Worm (Caenorhabditis elegans) whole organism, late embryonic: Measurements from ENCODE around the gene ZK430.5.

Source experiments
- C38D4.7 ChIP-seq: fragments of 200-800 bp; sonication (Bioruptor generic); optimal IDR thresholded peaks from 2 replicates; lab custom pipeline; 2018; ENCODE audit warnings: mild to moderate bottlenecking, missing genetic modification characterization, moderate library complexity, missing compliant biosample characterization
- K02D7.2 ChIP-seq: sonication (generic microtip); optimal IDR thresholded peaks from 2 replicates; lab custom pipeline; 2017; ENCODE audit warnings: mild to moderate bottlenecking, missing genetic modification characterization, missing compliant biosample characterization
- ama-1 ChIP-seq: fragments of 150-350 bp; optimal IDR thresholded peaks from 2 replicates; lab custom pipeline; 2014
- ceh-14 ChIP-seq: sonication (generic microtip); optimal IDR thresholded peaks from 2 replicates; lab custom pipeline; 2016; ENCODE audit warnings: missing genotype, missing genetic modification characterization, missing compliant biosample characterization
- ceh-19 ChIP-seq: fragments of 200-800 bp; sonication (Bioruptor generic); optimal IDR thresholded peaks from 2 replicates; lab custom pipeline; 2018; ENCODE audit warnings: mild to moderate bottlenecking, missing genetic modification characterization, missing compliant biosample characterization
- ceh-22 ChIP-seq: sonication (generic microtip); optimal IDR thresholded peaks from 2 replicates; lab custom pipeline; 2017; ENCODE audit warnings: missing biosample characterization, missing genetic modification characterization
- ceh-24 ChIP-seq: sonication (generic microtip); optimal IDR thresholded peaks from 2 replicates; lab custom pipeline; 2016; ENCODE audit warnings: mild to moderate bottlenecking, missing genetic modification characterization, missing compliant biosample characterization
- ceh-31 ChIP-seq: sonication (generic microtip); optimal IDR thresholded peaks from 2 replicates; lab custom pipeline; 2016; ENCODE audit warnings: missing genetic modification characterization, missing compliant biosample characterization
- ceh-45 ChIP-seq: fragments of 200-800 bp; sonication (Bioruptor generic); IDR thresholded peaks from 2 replicates; pipeline ENCODE4 v1.3.6; 2022; ENCODE audit warnings: missing genetic modification reagents, missing genetic modification characterization, missing compliant biosample characterization
- ceh-6 ChIP-seq: fragments of 200-800 bp; sonication (Bioruptor generic); optimal IDR thresholded peaks from 2 replicates; lab custom pipeline; 2018; ENCODE audit warnings: mild to moderate bottlenecking, missing genetic modification characterization, missing compliant biosample characterization
- che-1 ChIP-seq: sonication (generic microtip); optimal IDR thresholded peaks from 2 replicates; lab custom pipeline; 2016; ENCODE audit warnings: mild to moderate bottlenecking, missing genetic modification characterization, missing compliant biosample characterization
- dmd-4 ChIP-seq: sonication (generic microtip); optimal IDR thresholded peaks from 2 replicates; lab custom pipeline; 2016; ENCODE audit warnings: borderline replicate concordance, missing genetic modification characterization, missing compliant biosample characterization
- dve-1 ChIP-seq: sonication (generic microtip); optimal IDR thresholded peaks from 2 replicates; lab custom pipeline; 2017; ENCODE audit warnings: antibody characterized with exemption, mild to moderate bottlenecking, missing genetic modification characterization, missing compliant biosample characterization
- elt-2 ChIP-seq: sonication (generic microtip); optimal IDR thresholded peaks from 2 replicates; lab custom pipeline; 2016; ENCODE audit warnings: missing genetic modification reagents, missing genetic modification characterization, missing compliant biosample characterization
- ets-4 ChIP-seq: sonication (generic microtip); optimal IDR thresholded peaks from 2 replicates; lab custom pipeline; 2016; ENCODE audit warnings: missing genetic modification characterization, missing compliant biosample characterization
- eyg-1 ChIP-seq: sonication (generic microtip); optimal IDR thresholded peaks from 2 replicates; lab custom pipeline; 2016; ENCODE audit warnings: missing genotype, missing genetic modification characterization, missing compliant biosample characterization
- fkh-10 ChIP-seq: fragments of 150-350 bp; optimal IDR thresholded peaks from 2 replicates; lab custom pipeline; 2014; ENCODE audit warnings: missing biosample characterization, missing genetic modification reagents, missing genetic modification characterization
- fkh-6 ChIP-seq: sonication (generic microtip); optimal IDR thresholded peaks from 2 replicates; lab custom pipeline; 2016; ENCODE audit warnings: missing genetic modification characterization, missing compliant biosample characterization
- hlh-13 ChIP-seq: fragments of 200-800 bp; sonication (Bioruptor generic); optimal IDR thresholded peaks from 2 replicates; lab custom pipeline; 2018; ENCODE audit warnings: mild to moderate bottlenecking, missing genetic modification characterization, missing compliant biosample characterization
- hlh-30 ChIP-seq: sonication (generic microtip); optimal IDR thresholded peaks from 2 replicates; lab custom pipeline; 2017; ENCODE audit warnings: antibody characterized with exemption, missing genetic modification characterization, missing compliant biosample characterization; ENCODE audit not compliant: insufficient read depth
- hlh-6 ChIP-seq: sonication (generic microtip); optimal IDR thresholded peaks from 2 replicates; lab custom pipeline; 2016; ENCODE audit warnings: missing genotype, missing genetic modification characterization, missing compliant biosample characterization
- lin-11 ChIP-seq: fragments of 200-800 bp; sonication (Bioruptor generic); optimal IDR thresholded peaks from 2 replicates; lab custom pipeline; 2018; ENCODE audit warnings: mild to moderate bottlenecking, missing genetic modification characterization, missing compliant biosample characterization
- mec-3 ChIP-seq: sonication (generic microtip); optimal IDR thresholded peaks from 2 replicates; lab custom pipeline; 2016; ENCODE audit warnings: borderline replicate concordance, missing genetic modification characterization, missing compliant biosample characterization
- nfya-1 ChIP-seq: sonication (generic microtip); optimal IDR thresholded peaks from 2 replicates; lab custom pipeline; 2017; ENCODE audit warnings: missing genetic modification characterization, mild to moderate bottlenecking, missing compliant biosample characterization, antibody characterized with exemption, moderate library complexity
- odd-2 ChIP-seq: sonication (generic microtip); optimal IDR thresholded peaks from 2 replicates; lab custom pipeline; 2017; ENCODE audit warnings: antibody characterized with exemption, mild to moderate bottlenecking, missing genetic modification characterization, missing compliant biosample characterization
- pat-9 ChIP-seq: fragments of 200-800 bp; sonication (Bioruptor generic); optimal IDR thresholded peaks from 2 replicates; lab custom pipeline; 2018; ENCODE audit warnings: mild to moderate bottlenecking, missing genetic modification characterization, moderate library complexity, missing compliant biosample characterization
- pax-1 ChIP-seq: fragments of 150-350 bp; optimal IDR thresholded peaks from 2 replicates; lab custom pipeline; 2014; ENCODE audit warnings: missing biosample characterization, missing genetic modification characterization
- pha-4 ChIP-seq: fragments of 150-350 bp; optimal IDR thresholded peaks from 2 replicates; lab custom pipeline; 2018; ENCODE audit warnings: missing biosample characterization, missing genetic modification reagents, missing genetic modification characterization
- pqm-1 ChIP-seq: sonication (generic microtip); optimal IDR thresholded peaks from 2 replicates; lab custom pipeline; 2016; ENCODE audit warnings: missing genetic modification characterization, missing compliant biosample characterization
- ref-2 ChIP-seq: sonication (generic microtip); optimal IDR thresholded peaks from 2 replicates; lab custom pipeline; 2016; ENCODE audit warnings: missing genetic modification characterization, missing compliant biosample characterization
- sdc-2 ChIP-seq: sonication (generic microtip); optimal IDR thresholded peaks from 2 replicates; lab custom pipeline; 2016; ENCODE audit warnings: missing genotype, missing genetic modification characterization, missing compliant biosample characterization
- syd-9 ChIP-seq: sonication (generic microtip); optimal IDR thresholded peaks from 2 replicates; lab custom pipeline; 2016; ENCODE audit warnings: mild to moderate bottlenecking, missing genetic modification characterization, moderate library complexity, missing compliant biosample characterization
- tbx-2 ChIP-seq: sonication (generic microtip); optimal IDR thresholded peaks from 2 replicates; lab custom pipeline; 2016; ENCODE audit warnings: missing genetic modification characterization, missing compliant biosample characterization
- unc-3 ChIP-seq, 2 experiments: fragments of 200-800 bp in 1 of 2; sonication (Bioruptor generic) in 1 of 2; sonication (generic microtip) in 1 of 2; conservative IDR thresholded peaks in 1 of 2; optimal IDR thresholded peaks in 1 of 2; 2 replicates each; pipeline versions ENCODE4 v1.3.6 to Lab custom; 2016 to 2022; ENCODE audit warnings: missing compliant biosample characterization in 2 of 2, missing genetic modification characterization in 2 of 2, missing genetic modification reagents in 1 of 2
- zip-5 ChIP-seq: sonication (generic microtip); optimal IDR thresholded peaks from 2 replicates; lab custom pipeline; 2016; ENCODE audit warnings: missing genetic modification characterization, missing compliant biosample characterization
- ztf-16 ChIP-seq: sonication (generic microtip); optimal IDR thresholded peaks from 2 replicates; lab custom pipeline; 2017; ENCODE audit warnings: missing genetic modification characterization, missing compliant biosample characterization

The ZK430.5 gene

DNA sequence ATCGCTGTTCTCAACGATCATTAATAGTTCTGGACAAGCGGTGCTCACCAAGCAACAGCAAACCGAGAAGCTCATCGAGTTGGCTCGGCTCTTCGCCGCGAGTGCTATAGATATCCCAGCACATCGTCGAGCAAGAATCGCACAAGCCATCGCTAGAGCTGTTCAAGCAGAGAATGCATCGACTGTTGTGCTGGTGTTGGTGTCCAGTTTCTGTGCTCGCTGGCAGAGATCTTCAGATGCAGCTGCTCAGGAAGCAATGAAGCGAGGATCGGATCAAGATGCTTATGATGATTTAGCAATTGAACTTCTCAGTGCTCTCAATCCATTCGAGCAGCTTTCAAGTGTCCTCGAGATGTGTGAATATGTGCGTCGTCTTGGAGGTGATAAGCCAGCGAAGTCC, 22.7 kb downstream of the ZK430.5 start:
- TF ChIP-seq fkh-10 (GFP tag; lab: Kevin White, UChicago) (no peak), pax-1 (no peak), che-1 (tag; lab: Kevin White, UChicago) (no peak), tbx-2 (tag; lab: Kevin White, UChicago) (no peak)

DNA sequence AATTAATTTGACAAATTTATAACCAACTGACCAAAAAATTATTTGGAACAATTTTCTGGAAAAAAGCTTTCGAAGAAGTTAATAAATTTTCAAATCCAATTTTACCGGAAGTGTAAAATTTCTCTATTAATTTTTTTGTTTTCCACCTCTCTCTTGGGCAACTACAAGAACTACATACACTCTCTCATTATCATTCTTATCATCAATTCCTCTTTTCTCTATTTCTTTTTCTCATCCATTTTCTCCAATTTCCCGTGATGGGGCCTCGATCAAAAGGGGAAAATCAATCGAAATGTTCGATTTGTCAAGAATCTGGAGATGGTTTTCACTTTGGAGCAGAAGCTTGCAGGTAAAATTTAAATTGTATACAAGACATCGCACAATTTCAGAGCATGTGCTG, 27.7 kb downstream of the ZK430.5 start, which contains the start of gene nhr-109:
Gene nhr-109 (plus strand): TSS at position 222 of the 400 bp plus-strand sequence.
- TF ChIP-seq hlh-13 (GFP tag; lab: Kevin White, UChicago) (no peak), ceh-6 (GFP tag; lab: Kevin White, UChicago) (no peak), fkh-10 (GFP tag; lab: Kevin White, UChicago) (no peak), lin-11 (tag; lab: Kevin White, UChicago) (no peak), zip-5 (tag; lab: Kevin White, UChicago) (no peak), sdc-2 (tag; lab: Kevin White, UChicago) (no peak), hlh-30 (no peak), dmd-4 (tag; lab: Kevin White, UChicago) (no peak), odd-2 (tag; lab: Kevin White, UChicago) (no peak), pax-1 (no peak), ceh-14 (tag; lab: Kevin White, UChicago) (no peak), ama-1 (lab: Kevin White, UChicago) (no peak), pat-9 (tag; lab: Kevin White, UChicago) (no peak), mec-3 (no peak), dve-1 (no peak)

DNA sequence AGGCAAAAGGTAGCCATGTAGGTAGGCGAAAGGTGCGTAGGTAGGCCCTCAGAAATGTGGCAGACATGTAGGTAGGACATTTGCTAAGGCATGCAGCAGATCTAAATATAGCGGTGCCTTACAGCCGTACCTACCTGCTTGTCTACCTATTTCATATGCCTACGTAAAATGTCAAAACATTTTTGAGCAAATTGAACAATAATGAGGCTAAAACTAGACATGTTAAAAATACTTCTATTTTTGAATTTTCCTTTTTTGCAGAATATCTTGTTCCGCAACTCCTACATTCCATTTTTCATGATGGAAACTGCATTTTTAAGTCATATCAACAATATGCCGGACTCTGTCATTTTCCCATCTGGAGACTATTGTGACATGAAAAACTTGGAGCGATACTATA, 28.8 kb downstream of the ZK430.5 start:
- TF ChIP-seq ceh-6 (GFP tag; lab: Kevin White, UChicago) (no peak), hlh-30 (no peak), unc-3 (GFP tag; conservative IDR thresholded peaks at IDR 0.05; lab: Robert Waterston, UW) (no peak), unc-3 (tag; optimal IDR thresholded peaks at IDR 0.05; lab: Kevin White, UChicago) (no peak), pqm-1 (tag; lab: Kevin White, UChicago) (no peak), C38D4.7 (no peak), tbx-2 (tag; lab: Kevin White, UChicago) (no peak), hlh-6 (no peak), dmd-4 (tag; lab: Kevin White, UChicago) (no peak), ceh-14 (tag; lab: Kevin White, UChicago) (no peak), pha-4 (no peak), mec-3 (no peak), ets-4 (tag; lab: Kevin White, UChicago) (no peak), zip-5 (tag; lab: Kevin White, UChicago) (no peak), ceh-22 (tag; lab: Kevin White, UChicago) (no peak), ceh-45 (GFP tag; lab: Robert Waterston, UW) (no peak), ref-2 (no peak), syd-9 (no peak), ztf-16 (tag; lab: Kevin White, UChicago) (no peak)

DNA sequence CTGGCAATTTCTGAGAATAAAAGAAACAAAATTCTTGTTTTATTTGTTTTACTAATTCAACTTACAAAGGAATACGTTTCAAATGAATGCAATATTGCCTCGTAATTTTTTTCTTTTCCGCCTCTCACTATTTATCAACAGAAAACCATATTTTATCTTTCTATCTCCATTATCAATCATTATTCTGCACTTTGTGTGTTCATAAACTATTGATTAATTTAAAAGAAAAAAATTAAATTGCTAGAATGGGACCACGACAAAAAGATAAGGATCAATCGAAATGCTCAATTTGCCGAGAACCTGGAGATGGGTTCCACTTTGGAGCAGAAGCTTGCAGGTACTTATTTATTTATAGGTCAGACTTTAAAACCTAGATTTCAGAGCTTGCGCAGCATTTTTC, 29.7 kb downstream of the ZK430.5 start, which contains the start of gene nhr-273:
Gene nhr-273 (plus strand): TSS at position 167 of the 400 bp plus-strand sequence.
- TF ChIP-seq C38D4.7, result no peak
- TF ChIP-seq ceh-19, result no peak
- TF ChIP-seq elt-2 (tag; lab: Kevin White, UChicago), result peak; percentile 34

DNA sequence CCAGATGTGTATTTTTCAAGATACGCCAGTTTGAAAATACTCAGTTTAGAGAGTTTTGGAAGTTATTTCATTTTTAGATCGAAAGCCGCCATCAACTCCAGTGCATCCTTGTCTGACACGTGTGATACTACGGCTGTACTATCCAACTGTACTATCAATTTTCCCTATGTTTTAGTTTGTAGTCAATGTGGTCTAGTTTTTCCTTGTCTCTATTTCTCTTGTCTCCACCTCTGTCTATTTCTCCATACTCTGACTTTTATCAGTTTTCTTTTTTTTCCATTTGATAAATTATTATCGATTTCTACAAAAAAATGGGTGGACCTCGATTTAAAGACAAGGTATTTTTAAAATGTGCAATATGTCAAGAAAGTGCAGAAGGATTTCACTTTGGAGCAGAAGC, 33.1 kb downstream of the ZK430.5 start, which contains the start of gene nhr-16:
Gene nhr-16 (plus strand): TSS at position 205 of the 400 bp plus-strand sequence.
- TF ChIP-seq ceh-24 (tag; lab: Kevin White, UChicago) (no peak), ceh-19 (no peak), elt-2 (tag; lab: Kevin White, UChicago) (peak; percentile 43)

DNA sequence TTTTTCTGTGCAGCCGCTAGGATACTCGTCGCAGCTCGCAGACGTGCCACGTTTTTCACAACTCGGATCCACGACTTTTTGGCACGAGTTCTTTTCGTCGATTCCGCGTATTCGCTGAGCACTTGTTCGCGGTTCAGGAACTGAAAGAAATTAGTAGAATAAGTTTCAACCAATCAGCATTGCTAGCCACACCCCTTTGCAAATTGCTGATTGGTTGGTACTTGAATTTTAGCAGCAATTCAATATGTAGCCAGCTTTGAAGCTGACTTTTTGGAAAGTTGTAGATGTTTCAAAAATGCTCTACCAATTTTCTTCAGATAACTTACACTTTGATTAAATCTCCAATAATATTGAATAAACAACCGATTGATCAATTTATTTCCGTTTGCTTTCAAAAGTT, 35.8 kb downstream of the ZK430.5 start:
- no peak for TF ChIP-seq eyg-1 (tag; lab: Kevin White, UChicago)
- TF ChIP-seq K02D7.2 (tag; lab: Kevin White, UChicago), result no peak
- TF ChIP-seq nfya-1, result peak; percentile 81
- TF ChIP-seq ceh-31, result no peak
- no peak for TF ChIP-seq fkh-6 (tag; lab: Kevin White, UChicago)
